Worm (Caenorhabditis elegans) whole organism, L4 larva: ENCODE results near the gene pqn-54.

Source experiments
- F37D6.2 ChIP-seq: sonication (generic microtip); optimal IDR thresholded peaks from 2 replicates; lab custom pipeline; 2016; ENCODE audit warnings: mild to moderate bottlenecking, missing genetic modification characterization, missing compliant biosample characterization
- F44E2.7 ChIP-seq: fragments of 200-800 bp; sonication (Bioruptor generic); IDR thresholded peaks from 2 replicates; pipeline ENCODE4 v2.1.2; 2022; ENCODE audit warnings: missing genetic modification characterization, missing compliant biosample characterization
- T26A8.4 ChIP-seq: fragments of 200-800 bp; sonication (Bioruptor generic); IDR thresholded peaks from 2 replicates; pipeline ENCODE4 v1.3.6; 2022; ENCODE audit warnings: missing genetic modification characterization, missing compliant biosample characterization
- Y105C5A.15 ChIP-seq: fragments of 200-800 bp; sonication (Bioruptor generic); IDR thresholded peaks from 2 replicates; pipeline ENCODE4 v1.3.6; 2022; ENCODE audit warnings: missing genetic modification characterization, missing compliant biosample characterization
- Y48G9A.11 ChIP-seq: fragments of 200-800 bp; sonication (Bioruptor generic); IDR thresholded peaks from 2 replicates; pipeline ENCODE4 v1.3.6; 2022; ENCODE audit warnings: missing genetic modification reagents, missing genetic modification characterization, missing compliant biosample characterization
- ama-1 ChIP-seq: fragments of 150-350 bp; optimal IDR thresholded peaks from 2 replicates; lab custom pipeline; 2014; ENCODE audit warnings: inconsistent platforms, mixed read lengths
- ceh-44 ChIP-seq: fragments of 200-800 bp; sonication (Bioruptor generic); IDR thresholded peaks from 2 replicates; pipeline ENCODE4 v1.3.6; 2022; ENCODE audit warnings: missing genetic modification reagents, missing genetic modification characterization, missing compliant biosample characterization
- ceh-62 ChIP-seq: sonication (generic microtip); optimal IDR thresholded peaks from 2 replicates; lab custom pipeline; 2017; ENCODE audit warnings: missing biosample characterization, missing genetic modification characterization
- ceh-82 ChIP-seq: sonication (generic microtip); optimal IDR thresholded peaks from 2 replicates; lab custom pipeline; 2017; ENCODE audit warnings: missing biosample characterization, missing genetic modification characterization
- daf-12 ChIP-seq: fragments of 150-350 bp; optimal IDR thresholded peaks from 2 replicates; lab custom pipeline; 2014; ENCODE audit warnings: missing biosample characterization, missing genetic modification reagents, missing genetic modification characterization
- daf-8 ChIP-seq: fragments of 200-800 bp; sonication (Bioruptor generic); IDR thresholded peaks from 2 replicates; pipeline ENCODE4 v1.3.6; 2022; ENCODE audit warnings: missing genetic modification characterization, missing compliant biosample characterization
- dmd-8 ChIP-seq: fragments of 200-800 bp; sonication (Bioruptor generic); IDR thresholded peaks from 2 replicates; pipeline ENCODE4 v1.3.6; 2022; ENCODE audit warnings: missing genetic modification characterization, missing compliant biosample characterization
- egl-27 ChIP-seq: sonication (generic microtip); optimal IDR thresholded peaks from 3 replicates; lab custom pipeline; 2017; ENCODE audit warnings: missing biosample characterization, missing genetic modification reagents, missing genetic modification characterization
- fkh-10 ChIP-seq: fragments of 150-350 bp; optimal IDR thresholded peaks from 2 replicates; lab custom pipeline; 2014; ENCODE audit warnings: missing biosample characterization, missing genetic modification reagents, missing genetic modification characterization
- hif-1 ChIP-seq, 2 experiments: sonication (generic microtip); optimal IDR thresholded peaks; 2 replicates each; lab custom pipeline; 2016 to 2017; ENCODE audit warnings: missing compliant biosample characterization in 2 of 2, missing genetic modification characterization in 2 of 2, missing genetic modification reagents in 2 of 2, missing genotype in 2 of 2, mild to moderate bottlenecking in 1 of 2
- hlh-30 ChIP-seq: sonication (generic microtip); optimal IDR thresholded peaks from 2 replicates; lab custom pipeline; 2017; ENCODE audit warnings: antibody characterized with exemption, mild to moderate bottlenecking, missing genetic modification characterization, missing compliant biosample characterization; ENCODE audit not compliant: insufficient read depth
- lin-1 ChIP-seq: fragments of 200-800 bp; sonication (Bioruptor generic); IDR thresholded peaks from 2 replicates; pipeline ENCODE4 v1.3.6; 2022; ENCODE audit warnings: missing genetic modification reagents, missing genetic modification characterization, missing compliant biosample characterization
- lin-29 ChIP-seq: fragments of 200-800 bp; sonication (Bioruptor generic); IDR thresholded peaks from 2 replicates; pipeline ENCODE4 v1.3.6; 2022; ENCODE audit warnings: missing genetic modification reagents, missing genetic modification characterization, missing compliant biosample characterization
- lin-39 ChIP-seq: fragments of 150-350 bp; optimal IDR thresholded peaks from 2 replicates; lab custom pipeline; 2014; ENCODE audit warnings: missing biosample characterization, missing genetic modification reagents, missing genetic modification characterization
- madf-9 ChIP-seq: fragments of 200-800 bp; sonication (Bioruptor generic); conservative IDR thresholded peaks from 2 replicates; pipeline ENCODE4 v1.3.6; 2022; ENCODE audit warnings: missing genetic modification reagents, missing genetic modification characterization, missing compliant biosample characterization
- mdl-1 ChIP-seq, 2 experiments: fragments of 150-350 bp in 1 of 2; sonication (generic microtip) in 1 of 2; optimal IDR thresholded peaks; 2 replicates each; lab custom pipeline; 2014 to 2017; ENCODE audit warnings: missing biosample characterization in 2 of 2, missing genetic modification characterization in 2 of 2
- mdt-29 ChIP-seq: fragments of 200-800 bp; sonication (Bioruptor generic); IDR thresholded peaks from 2 replicates; pipeline ENCODE4 v1.3.6; 2022; ENCODE audit warnings: missing genetic modification reagents, missing genetic modification characterization, missing compliant biosample characterization
- mxl-2 ChIP-seq: fragments of 200-800 bp; sonication (Bioruptor generic); conservative IDR thresholded peaks from 2 replicates; pipeline ENCODE4 v1.3.6; 2022; ENCODE audit warnings: missing genetic modification reagents, missing genetic modification characterization, missing compliant biosample characterization
- mxl-3 ChIP-seq: fragments of 200-800 bp; sonication (Bioruptor generic); optimal IDR thresholded peaks from 2 replicates; lab custom pipeline; 2018; ENCODE audit warnings: mild to moderate bottlenecking, missing genetic modification characterization, missing compliant biosample characterization
- php-3 ChIP-seq: fragments of 200-800 bp; sonication (Bioruptor generic); IDR thresholded peaks from 2 replicates; pipeline ENCODE4 v1.3.6; 2022; ENCODE audit warnings: missing genetic modification reagents, missing genetic modification characterization, missing compliant biosample characterization
- set-16 ChIP-seq: fragments of 200-800 bp; sonication (Bioruptor generic); IDR thresholded peaks from 2 replicates; pipeline ENCODE4 v1.3.6; 2022; ENCODE audit warnings: missing genetic modification reagents, missing genetic modification characterization, missing compliant biosample characterization
- unc-130 ChIP-seq: sonication (generic microtip); optimal IDR thresholded peaks from 2 replicates; lab custom pipeline; 2016; ENCODE audit warnings: missing genetic modification reagents, missing genetic modification characterization, missing compliant biosample characterization
- unc-62 ChIP-seq, 3 experiments: fragments of 150-350 bp in 1 of 3; sonication (generic microtip); optimal IDR thresholded peaks in 2 of 3; peaks in 1 of 3; 1 replicate in 1 of 3; 2 replicates in 2 of 3; lab custom pipeline; 2014 to 2017; ENCODE audit warnings: missing biosample characterization in 3 of 3, missing genetic modification characterization in 3 of 3, missing genetic modification reagents in 3 of 3, missing genotype in 1 of 3

Gene pqn-54

DNA sequence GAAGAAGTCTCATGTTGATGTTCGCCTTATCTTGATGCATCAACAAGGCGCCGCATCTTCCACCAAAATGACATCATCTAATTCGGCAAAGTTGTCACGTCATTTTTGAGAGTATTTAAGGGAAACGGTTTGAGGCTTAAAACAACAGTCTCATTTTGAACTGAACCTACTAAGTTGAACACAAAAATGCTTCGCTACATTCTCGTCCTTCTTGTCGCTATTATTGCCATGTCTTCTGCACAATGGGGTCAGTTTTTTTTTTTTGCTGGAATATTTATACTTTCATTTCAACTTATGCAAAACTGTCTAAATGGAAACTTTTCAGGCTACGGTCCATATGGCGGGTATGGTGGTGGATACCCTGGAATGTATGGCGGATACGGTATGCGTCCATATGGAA lies 17.7 kb upstream of the pqn-54 start, which contains the start of gene cnc-4:
Gene cnc-4, plus strand, starts transcription at position 117 of the 400 bp plus-strand sequence.
- TF ChIP-seq ceh-44 = no peak
- no peak for TF ChIP-seq unc-62 (GFP tag; optimal IDR thresholded peaks at IDR 0.05 in 1 of 2; lab: Kevin White, UChicago)
- TF ChIP-seq unc-62 (tag; optimal IDR thresholded peaks at IDR 0.05; lab: Kevin White, UChicago) = no peak
- TF ChIP-seq daf-8 (GFP tag; lab: Robert Waterston, UW) = no peak
- TF ChIP-seq F44E2.7 (GFP tag; lab: Robert Waterston, UW) = no peak
- TF ChIP-seq ceh-62 (tag; lab: Kevin White, UChicago) = no peak
- TF ChIP-seq mxl-2 (GFP tag; lab: Robert Waterston, UW) = no peak
- no peak for TF ChIP-seq lin-29 (GFP tag; lab: Robert Waterston, UW)

ce11 chrV:1447724-1448123 lies 17.1 kb upstream of the pqn-54 start, which contains the start of gene cnc-3:
cnc-3 (plus strand) TSS chrV:1448004.
- TF ChIP-seq unc-130 (GFP tag; lab: Kevin White, UChicago) = no peak
- TF ChIP-seq T26A8.4 (GFP tag; lab: Robert Waterston, UW) = peak; percentile 44
- no peak for TF ChIP-seq F37D6.2 (tag; lab: Kevin White, UChicago)
- peak in 1 of 2 experiments; percentile 85 for TF ChIP-seq unc-62 (GFP tag; optimal IDR thresholded peaks at IDR 0.05 in 1 of 2; lab: Kevin White, UChicago)
- no peak for TF ChIP-seq unc-62 (tag; optimal IDR thresholded peaks at IDR 0.05; lab: Kevin White, UChicago)

- TF ChIP-seq hif-1 (tag; optimal IDR thresholded peaks at IDR 0.05; lab: Kevin White, UChicago) (no peak), hlh-30 (tag; lab: Kevin White, UChicago) (peak; percentile 2), mxl-3 (GFP tag; lab: Kevin White, UChicago) (peak; percentile 37)
Measured at ce11 chrV:1450160-1450559, 14.6 kb upstream of the pqn-54 start, which contains the start of gene cnc-2. cnc-2 (minus strand) TSS chrV:1450183.

DNA sequence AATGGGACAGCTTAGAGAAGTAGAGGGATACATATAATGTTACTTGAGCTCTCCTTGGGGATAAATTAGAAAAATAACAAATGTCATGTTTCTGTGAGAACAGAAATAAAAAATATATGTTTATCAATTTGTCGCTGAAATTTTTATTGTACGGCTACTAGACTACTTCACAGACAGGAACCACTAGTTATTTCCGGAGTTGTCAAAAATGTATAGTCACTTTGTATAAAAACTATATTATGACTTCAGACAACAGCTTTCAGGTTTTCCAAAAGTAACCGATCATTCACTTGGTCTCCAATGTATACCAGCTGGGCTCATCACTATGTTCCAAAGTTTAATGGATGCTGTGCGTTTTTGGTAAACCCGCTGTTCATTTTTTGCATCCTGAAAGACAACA lies 13.5 kb upstream of the pqn-54 start, which contains the start of gene srj-23:
Gene srj-23, plus strand, starts transcription at position 301 of the 400 bp plus-strand sequence.
- TF ChIP-seq daf-12 (tag; lab: Kevin White, UChicago) (no peak), egl-27 (no peak), Y105C5A.15 (GFP tag; lab: Robert Waterston, UW) (no peak), lin-39 (tag; lab: Kevin White, UChicago) (no peak), lin-1 (GFP tag; lab: Robert Waterston, UW) (no peak), mdl-1 (tag; optimal IDR thresholded peaks at IDR 0.05; lab: Kevin White, UChicago) (no peak)

- TF ChIP-seq ceh-82 = no peak
Measured at ce11 chrV:1454762-1455161, 10.0 kb upstream of the pqn-54 start, which contains the start of gene chil-14. chil-14 (plus strand) TSS chrV:1455062.

- peak; percentile 26; the same call in 1 of the 2 replicates for TF ChIP-seq php-3 (GFP tag; lab: Robert Waterston, UW)
- 0 out of 2 replicates have a peak, but pooled peaks have one; percentile 9 for TF ChIP-seq dmd-8
- 0 out of 2 replicates have a peak, but pooled peaks have one; percentile 46 for TF ChIP-seq F44E2.7 (GFP tag; lab: Robert Waterston, UW)
- TF ChIP-seq T26A8.4 (GFP tag; lab: Robert Waterston, UW) = no peak
- 0 out of 2 replicates have a peak, but pooled peaks have one; percentile 13 for TF ChIP-seq mdt-29 (GFP tag; lab: Robert Waterston, UW)
- peak; percentile 37; the same call in 1 of the 2 replicates for TF ChIP-seq Y48G9A.11 (GFP tag; lab: Robert Waterston, UW)
- no peak for TF ChIP-seq fkh-10 (GFP tag; lab: Kevin White, UChicago)
- peak; percentile 86 for TF ChIP-seq set-16 (GFP tag; lab: Robert Waterston, UW)
- TF ChIP-seq madf-9 = no peak
- no peak for TF ChIP-seq ama-1 (lab: Kevin White, UChicago)
Measured at ce11 chrV:1455280-1455679, 9.5 kb upstream of the pqn-54 start.
